Worm (Caenorhabditis elegans) whole organism, L4 larva: ENCODE measurements around the gene tsct-1.

Source experiments
- T20F7.1 ChIP-seq: fragments of 200-800 bp; sonication (Bioruptor generic); optimal IDR thresholded peaks from 2 replicates; lab custom pipeline; 2018; ENCODE audit warnings: mild to moderate bottlenecking, missing genetic modification characterization, missing compliant biosample characterization
- ama-1 ChIP-seq: fragments of 150-350 bp; optimal IDR thresholded peaks from 2 replicates; lab custom pipeline; 2014; ENCODE audit warnings: inconsistent platforms, mixed read lengths
- daf-12 ChIP-seq: fragments of 150-350 bp; optimal IDR thresholded peaks from 2 replicates; lab custom pipeline; 2014; ENCODE audit warnings: missing biosample characterization, missing genetic modification reagents, missing genetic modification characterization
- lin-1 ChIP-seq: fragments of 200-800 bp; sonication (Bioruptor generic); IDR thresholded peaks from 2 replicates; pipeline ENCODE4 v1.3.6; 2022; ENCODE audit warnings: missing genetic modification reagents, missing genetic modification characterization, missing compliant biosample characterization
- lin-39 ChIP-seq: fragments of 150-350 bp; optimal IDR thresholded peaks from 2 replicates; lab custom pipeline; 2014; ENCODE audit warnings: missing biosample characterization, missing genetic modification reagents, missing genetic modification characterization
- pha-4 ChIP-seq, 2 experiments: fragments of 150-350 bp in 1 of 2; fragments of 200-800 bp in 1 of 2; sonication (Bioruptor generic) in 1 of 2; IDR thresholded peaks in 1 of 2; optimal IDR thresholded peaks in 1 of 2; 2 replicates each; pipeline versions ENCODE4 v1.3.6 to Lab custom; 2014 to 2022; ENCODE audit warnings: missing genetic modification characterization in 2 of 2, missing genetic modification reagents in 2 of 2, missing biosample characterization in 1 of 2, missing compliant biosample characterization in 1 of 2
- pqm-1 ChIP-seq: sonication (generic microtip); optimal IDR thresholded peaks from 2 replicates; lab custom pipeline; 2017; ENCODE audit warnings: missing biosample characterization, missing genetic modification characterization
- skn-1 ChIP-seq: fragments of 150-350 bp; optimal IDR thresholded peaks from 2 replicates; lab custom pipeline; 2014; ENCODE audit warnings: missing biosample characterization, missing genetic modification characterization

ce11 chrX:12425427-12425826 is 8.5 kb upstream of the tsct-1 start, which contains the start of gene T24D3.2:
- TF ChIP-seq pha-4 (GFP tag; IDR thresholded peaks at IDR 0.05; lab: Robert Waterston, UW) (no peak), pha-4 (tag; optimal IDR thresholded peaks at IDR 0.05; lab: Kevin White, UChicago) (no peak), daf-12 (no peak), pqm-1 (tag; lab: Kevin White, UChicago) (no peak), skn-1 (no peak), lin-39 (tag; lab: Kevin White, UChicago) (no peak), lin-1 (GFP tag; lab: Robert Waterston, UW) (no peak), ama-1 (lab: Kevin White, UChicago) (no peak), T20F7.1 (no peak)
